Fruit fly (Drosophila melanogaster) whole organism, embryonic: ENCODE results near the gene Arv1.

Source experiments
- CG10979 ChIP-seq: fragments of 200-800 bp; sonication (Bioruptor generic); optimal IDR thresholded peaks from 2 replicates; lab custom pipeline; 2018; ENCODE audit warnings: missing biosample characterization, mild to moderate bottlenecking, missing genetic modification characterization, moderate library complexity
- CG12071 ChIP-seq: fragments of 200-800 bp; sonication (Bioruptor generic); optimal IDR thresholded peaks from 3 replicates; lab custom pipeline; 2018; ENCODE audit warnings: missing biosample characterization, mild to moderate bottlenecking, missing genetic modification characterization
- CG12219 ChIP-seq: fragments of 200-800 bp; sonication (Bioruptor generic); optimal IDR thresholded peaks from 3 replicates; lab custom pipeline; 2018; ENCODE audit warnings: missing biosample characterization, mild to moderate bottlenecking, missing genetic modification characterization
- CG12942 ChIP-seq: fragments of 200-800 bp; sonication (Bioruptor generic); optimal IDR thresholded peaks from 3 replicates; lab custom pipeline; 2016; ENCODE audit warnings: missing biosample characterization, missing genetic modification characterization
- CG13624 ChIP-seq: fragments of 200-800 bp; sonication (Bioruptor generic); optimal IDR thresholded peaks from 2 replicates; lab custom pipeline; 2016; ENCODE audit warnings: missing biosample characterization, missing genetic modification characterization
- CG14860 ChIP-seq: fragments of 200-800 bp; sonication (Bioruptor generic); IDR thresholded peaks from 3 replicates; pipeline ENCODE4 v1.3.6; 2022; ENCODE audit warnings: missing biosample characterization, missing genetic modification characterization; ENCODE audit not compliant: partially characterized antibody
- CG17328 ChIP-seq: fragments of 200-800 bp; sonication (Bioruptor generic); IDR thresholded peaks from 2 replicates; pipeline ENCODE4 v1.3.6; 2022; ENCODE audit warnings: missing biosample characterization, missing genetic modification characterization
- CG17361 ChIP-seq: fragments of 200-800 bp; sonication (Bioruptor generic); IDR thresholded peaks from 3 replicates; pipeline ENCODE4 v1.3.6; 2022; ENCODE audit warnings: missing biosample characterization, missing genetic modification characterization
- CG1832 ChIP-seq: fragments of 200-800 bp; sonication (Bioruptor generic); optimal IDR thresholded peaks from 2 replicates; lab custom pipeline; 2017; ENCODE audit warnings: missing biosample characterization, mild to moderate bottlenecking, missing genetic modification characterization, inconsistent platforms
- CG2199 ChIP-seq: fragments of 200-800 bp; sonication (Bioruptor generic); IDR thresholded peaks from 3 replicates; pipeline ENCODE4 v1.3.6; 2022; ENCODE audit warnings: missing biosample characterization, missing genetic modification characterization
- CG2202 ChIP-seq: fragments of 200-800 bp; sonication (Bioruptor generic); optimal IDR thresholded peaks from 2 replicates; lab custom pipeline; 2018; ENCODE audit warnings: missing biosample characterization, mild to moderate bottlenecking, missing genetic modification characterization
- CG2875 ChIP-seq: fragments of 200-800 bp; sonication (Bioruptor generic); optimal IDR thresholded peaks from 2 replicates; lab custom pipeline; 2017; ENCODE audit warnings: missing biosample characterization, mild to moderate bottlenecking, missing genetic modification characterization, missing genetic modification reagents
- CG3065 ChIP-seq: fragments of 200-800 bp; sonication (Bioruptor generic); optimal IDR thresholded peaks from 2 replicates; lab custom pipeline; 2016; ENCODE audit warnings: missing biosample characterization, missing genetic modification characterization
- CG33213 ChIP-seq: fragments of 200-800 bp; sonication (Bioruptor generic); optimal IDR thresholded peaks from 3 replicates; lab custom pipeline; 2016; ENCODE audit warnings: missing biosample characterization, missing genetic modification characterization
- CG3407 ChIP-seq: fragments of 200-800 bp; sonication (Bioruptor generic); optimal IDR thresholded peaks from 2 replicates; lab custom pipeline; 2018; ENCODE audit warnings: missing biosample characterization, mild to moderate bottlenecking, missing genetic modification characterization
- CG34376 ChIP-seq: fragments of 200-800 bp; sonication (Bioruptor generic); optimal IDR thresholded peaks from 2 replicates; lab custom pipeline; 2018; ENCODE audit warnings: missing biosample characterization, mild to moderate bottlenecking, missing genetic modification characterization
- CG42726 ChIP-seq: fragments of 200-800 bp; sonication (Bioruptor generic); IDR thresholded peaks from 2 replicates; pipeline ENCODE4 v1.3.6; 2022; ENCODE audit warnings: missing biosample characterization, missing genetic modification characterization; ENCODE audit not compliant: partially characterized antibody
- CG43689 ChIP-seq: fragments of 200-800 bp; sonication (Bioruptor generic); IDR thresholded peaks from 2 replicates; pipeline ENCODE4 v1.3.6; 2022; ENCODE audit warnings: missing biosample characterization, missing genetic modification characterization
- CG4854 ChIP-seq: fragments of 200-800 bp; sonication (Bioruptor generic); optimal IDR thresholded peaks from 2 replicates; lab custom pipeline; 2016; ENCODE audit warnings: missing biosample characterization, missing genetic modification characterization, inconsistent platforms
- CG6765 ChIP-seq: fragments of 200-800 bp; sonication (Bioruptor generic); optimal IDR thresholded peaks from 3 replicates; lab custom pipeline; 2017; ENCODE audit warnings: missing biosample characterization, mild to moderate bottlenecking, missing genetic modification characterization
- CG8388 ChIP-seq: fragments of 200-800 bp; sonication (Bioruptor generic); optimal IDR thresholded peaks from 2 replicates; lab custom pipeline; 2019; ENCODE audit warnings: missing biosample characterization, mild to moderate bottlenecking, missing genetic modification characterization, moderate library complexity
- CTCF ChIP-seq: fragments of 200-800 bp; sonication (Bioruptor generic); optimal IDR thresholded peaks from 2 replicates; lab custom pipeline; 2017; ENCODE audit warnings: missing biosample characterization, mild to moderate bottlenecking, missing genetic modification characterization, moderate library complexity
- Dp ChIP-seq: fragments of 200-800 bp; sonication (Bioruptor generic); optimal IDR thresholded peaks from 2 replicates; lab custom pipeline; 2018; ENCODE audit warnings: missing biosample characterization, mild to moderate bottlenecking, missing genetic modification characterization, moderate library complexity
- E2f2 ChIP-seq: fragments of 200-800 bp; sonication (Bioruptor generic); IDR thresholded peaks from 2 replicates; pipeline ENCODE4 v1.3.6; 2022; ENCODE audit warnings: missing biosample characterization, missing genetic modification characterization
- Fer1 ChIP-seq: fragments of 200-800 bp; sonication (Bioruptor generic); optimal IDR thresholded peaks from 2 replicates; lab custom pipeline; 2017; ENCODE audit warnings: missing biosample characterization, mild to moderate bottlenecking, missing genetic modification characterization
- Hey ChIP-seq: fragments of 200-800 bp; sonication (Bioruptor generic); optimal IDR thresholded peaks from 3 replicates; lab custom pipeline; 2018; ENCODE audit warnings: missing biosample characterization, mild to moderate bottlenecking, missing genetic modification characterization
- NC2β ChIP-seq: fragments of 200-800 bp; sonication (Bioruptor generic); optimal IDR thresholded peaks from 2 replicates; lab custom pipeline; 2016; ENCODE audit warnings: missing biosample characterization, missing genetic modification characterization
- Side ChIP-seq: fragments of 200-800 bp; sonication (Bioruptor generic); optimal IDR thresholded peaks from 2 replicates; lab custom pipeline; 2016; ENCODE audit warnings: missing biosample characterization, missing genetic modification characterization
- Trl ChIP-seq, 3 experiments: fragments of >200 bp in 2 of 3; fragments of 200-800 bp in 1 of 3; sonication (Bioruptor generic) in 1 of 3; optimal IDR thresholded peaks; 2 replicates in 1 of 3; 3 replicates in 2 of 3; lab custom pipeline; 2016 to 2017; ENCODE audit warnings: missing biosample characterization in 1 of 3, missing genetic modification characterization in 1 of 3
- Xrp1 ChIP-seq: fragments of 200-800 bp; sonication (Bioruptor generic); IDR thresholded peaks from 2 replicates; pipeline ENCODE4 v1.3.6; 2022; ENCODE audit warnings: missing biosample characterization, missing genetic modification characterization
- aop ChIP-seq: fragments of 200-800 bp; sonication (Bioruptor generic); IDR thresholded peaks from 2 replicates; pipeline ENCODE4 v1.3.6; 2022; ENCODE audit warnings: missing biosample characterization, missing genetic modification characterization
- ap ChIP-seq: fragments of 200-800 bp; sonication (Bioruptor generic); IDR thresholded peaks from 2 replicates; pipeline ENCODE4 v1.3.6; 2022; ENCODE audit warnings: missing biosample characterization, missing genetic modification characterization
- ara ChIP-seq: fragments of 200-800 bp; sonication (Bioruptor generic); IDR thresholded peaks from 2 replicates; pipeline ENCODE4 v1.3.6; 2022; ENCODE audit warnings: missing biosample characterization, missing genetic modification characterization
- chinmo ChIP-seq: fragments of 200-800 bp; sonication (Bioruptor generic); IDR thresholded peaks from 4 replicates; pipeline ENCODE4 v1.3.6; 2022; ENCODE audit warnings: missing biosample characterization, missing genetic modification characterization; ENCODE audit not compliant: partially characterized antibody
- croc ChIP-seq: fragments of 200-800 bp; sonication (Bioruptor generic); conservative IDR thresholded peaks from 3 replicates; pipeline ENCODE4 v1.3.6; 2022; ENCODE audit warnings: missing biosample characterization, missing genetic modification characterization
- dmrt99B ChIP-seq: fragments of 200-800 bp; sonication (Bioruptor generic); optimal IDR thresholded peaks from 2 replicates; lab custom pipeline; 2018; ENCODE audit warnings: missing biosample characterization, mild to moderate bottlenecking, missing genetic modification characterization, moderate library complexity
- dysf ChIP-seq: fragments of 200-800 bp; sonication (Bioruptor generic); IDR thresholded peaks from 3 replicates; pipeline ENCODE4 v1.3.6; 2022; ENCODE audit warnings: missing biosample characterization, missing genetic modification characterization
- fd64A ChIP-seq: fragments of 200-800 bp; sonication (Bioruptor generic); optimal IDR thresholded peaks from 3 replicates; lab custom pipeline; 2018; ENCODE audit warnings: missing biosample characterization, mild to moderate bottlenecking, missing genetic modification characterization
- jing ChIP-seq: fragments of 200-800 bp; sonication (Bioruptor generic); optimal IDR thresholded peaks from 2 replicates; lab custom pipeline; 2018; ENCODE audit warnings: missing biosample characterization, mild to moderate bottlenecking, missing genetic modification characterization
- mam ChIP-seq: fragments of 200-800 bp; sonication (Bioruptor generic); optimal IDR thresholded peaks from 3 replicates; lab custom pipeline; 2016; ENCODE audit warnings: missing biosample characterization, missing genetic modification characterization
- phol ChIP-seq: fragments of 200-800 bp; sonication (Bioruptor generic); optimal IDR thresholded peaks from 3 replicates; lab custom pipeline; 2018; ENCODE audit warnings: missing biosample characterization, mild to moderate bottlenecking, missing genetic modification characterization, moderate library complexity
- prd ChIP-seq, 3 experiments: fragments of >200 bp in 2 of 3; fragments of 200-800 bp in 1 of 3; sonication (Bioruptor generic) in 1 of 3; optimal IDR thresholded peaks in 2 of 3; IDR thresholded peaks in 1 of 3; 2 replicates in 2 of 3; 3 replicates in 1 of 3; pipeline versions ENCODE4 v1.3.6 to Lab custom; 2017 to 2022; ENCODE audit warnings: missing biosample characterization in 1 of 3, missing genetic modification characterization in 1 of 3
- repo ChIP-seq: fragments of 200-800 bp; sonication (Bioruptor generic); optimal IDR thresholded peaks from 2 replicates; lab custom pipeline; 2016; ENCODE audit warnings: missing biosample characterization, missing genetic modification characterization
- sens ChIP-seq: fragments of 200-800 bp; sonication (Bioruptor generic); peaks from one replicate; lab custom pipeline; 2016; ENCODE audit warnings: missing biosample characterization, missing genetic modification characterization
- sens-2 ChIP-seq: fragments of 200-800 bp; sonication (Bioruptor generic); IDR thresholded peaks from 2 replicates; pipeline ENCODE4 v1.3.6; 2022; ENCODE audit warnings: missing biosample characterization, missing genetic modification characterization
- stc ChIP-seq: fragments of 200-800 bp; sonication (Bioruptor generic); IDR thresholded peaks from 2 replicates; pipeline ENCODE4 v1.3.6; 2022; ENCODE audit warnings: missing biosample characterization, missing genetic modification characterization
- unpg ChIP-seq: fragments of 200-800 bp; sonication (Bioruptor generic); optimal IDR thresholded peaks from 3 replicates; lab custom pipeline; 2018; ENCODE audit warnings: missing biosample characterization, mild to moderate bottlenecking, missing genetic modification characterization, moderate library complexity
- zf30C ChIP-seq: fragments of 200-800 bp; sonication (Bioruptor generic); optimal IDR thresholded peaks from 3 replicates; lab custom pipeline; 2018; ENCODE audit warnings: missing biosample characterization, mild to moderate bottlenecking, missing genetic modification characterization
- zfh1 ChIP-seq: fragments of 200-800 bp; sonication (Bioruptor generic); IDR thresholded peaks from 3 replicates; pipeline ENCODE4 v1.3.6; 2022; ENCODE audit warnings: missing biosample characterization, missing genetic modification characterization
- zfh2 ChIP-seq: fragments of 200-800 bp; sonication (Bioruptor generic); optimal IDR thresholded peaks from 2 replicates; lab custom pipeline; 2016; ENCODE audit warnings: missing biosample characterization, missing genetic modification characterization

The Arv1 gene

DNA sequence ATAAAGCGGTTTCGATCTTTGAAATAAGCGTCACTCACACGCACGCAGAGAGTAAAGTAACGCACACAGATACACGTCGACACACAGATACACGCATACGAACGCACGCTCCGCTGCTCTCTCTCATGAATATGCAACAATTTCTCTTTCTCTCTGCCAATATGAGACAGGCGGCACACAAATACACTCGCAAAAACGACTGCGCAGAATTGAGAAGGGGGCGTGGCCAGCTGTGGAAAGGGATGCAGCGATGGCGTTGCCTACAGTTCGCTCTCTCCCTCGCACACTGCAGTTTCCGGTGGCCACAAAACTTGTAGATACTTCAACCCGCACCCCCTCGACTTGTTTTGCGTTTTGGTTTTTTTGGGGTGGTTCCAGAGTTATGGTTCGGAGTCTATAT is 49.5 kb downstream of the Arv1 start (continued):
- TF ChIP-seq Trl (optimal IDR thresholded peaks at IDR 0.05; lab: Kevin White, UChicago) (peak; percentile 72 to 86), Trl (GFP tag; optimal IDR thresholded peaks at IDR 0.05; lab: Kevin White, UChicago) (peak; percentile 41), NC2β (GFP tag; lab: Kevin White, UChicago) (peak; percentile 45), CG14860 (no peak), CG2199 (GFP tag; lab: Robert Waterston, UW) (peak; percentile 46; the same call in 1 of the 3 replicates), Side (GFP tag; lab: Kevin White, UChicago) (peak; percentile 1), unpg (peak; percentile 31), Dp (no peak), CG12219 (peak; percentile 44), sens (peak; percentile 90), CG1832 (GFP tag; lab: Kevin White, UChicago) (peak; percentile 89), prd (optimal IDR thresholded peaks at IDR 0.05; lab: Kevin White, UChicago) (no peak), prd (GFP tag; IDR thresholded peaks at IDR 0.05; lab: Robert Waterston, UW) (peak; percentile 32; the same call in 1 of the 3 replicates), jing (peak; percentile 1), CG33213 (GFP tag; lab: Kevin White, UChicago) (no peak), aop (GFP tag; lab: Robert Waterston, UW) (peak; percentile 67), phol (tag; lab: Kevin White, UChicago) (peak; percentile 62), CG3407 (GFP tag; lab: Kevin White, UChicago) (peak; percentile 55), Xrp1 (GFP tag; lab: Robert Waterston, UW) (0 out of 2 replicates have a peak, but pooled peaks have one; percentile 36), CG10979 (tag; lab: Kevin White, UChicago) (peak; percentile 49), ap (GFP tag; lab: Robert Waterston, UW) (no peak), sens-2 (GFP tag; lab: Robert Waterston, UW) (no peak), CG43689 (GFP tag; lab: Robert Waterston, UW) (no peak), CG3065 (GFP tag; lab: Kevin White, UChicago) (peak; percentile 76), croc (GFP tag; lab: Robert Waterston, UW) (peak; percentile 17; the same call in 2 of the 3 replicates), CG42726 (0 out of 2 replicates have a peak, but pooled peaks have one; percentile 6), mam (GFP tag; lab: Kevin White, UChicago) (no peak), CG4854 (GFP tag; lab: Kevin White, UChicago) (no peak), zfh2 (GFP tag; lab: Kevin White, UChicago) (no peak), fd64A (GFP tag; lab: Kevin White, UChicago) (peak; percentile 73), CTCF (GFP tag; lab: Kevin White, UChicago) (no peak), stc (GFP tag; lab: Robert Waterston, UW) (peak; percentile 13; the same call in 1 of the 2 replicates), CG17328 (GFP tag; lab: Robert Waterston, UW) (peak; percentile 78), zfh1 (GFP tag; lab: Robert Waterston, UW) (peak; percentile 62; the same call in 1 of the 3 replicates), CG17361 (GFP tag; lab: Robert Waterston, UW) (no peak), chinmo (GFP tag; lab: Robert Waterston, UW) (peak; percentile 83; the same call in 2 of the 4 replicates), CG2202 (peak; percentile 25), CG34376 (GFP tag; lab: Kevin White, UChicago) (no peak), ara (GFP tag; lab: Robert Waterston, UW) (peak; percentile 48; the same call in 1 of the 2 replicates), CG13624 (GFP tag; lab: Kevin White, UChicago) (no peak), CG12071 (GFP tag; lab: Kevin White, UChicago) (peak; percentile 76), dysf (GFP tag; lab: Robert Waterston, UW) (no peak; the same call in 2 of the 3 replicates), CG12942 (GFP tag; lab: Kevin White, UChicago) (no peak), Hey (peak; percentile 36), CG2875 (GFP tag; lab: Kevin White, UChicago) (peak; percentile 62), dmrt99B (tag; lab: Kevin White, UChicago) (peak; percentile 51), Fer1 (GFP tag; lab: Kevin White, UChicago) (no peak), E2f2 (peak; percentile 18; the same call in 1 of the 2 replicates), CG6765 (GFP tag; lab: Kevin White, UChicago) (peak; percentile 11), CG8388 (GFP tag; lab: Kevin White, UChicago) (peak; percentile 49), repo (no peak), zf30C (GFP tag; lab: Kevin White, UChicago) (peak; percentile 83)
